Fruit fly (Drosophila melanogaster) whole organism, embryonic: ENCODE results near the gene CG43658.

Experiments
- CG10431 ChIP-seq: fragments of 200-800 bp; sonication (Bioruptor generic); optimal IDR thresholded peaks from 3 replicates; lab custom pipeline; 2018; ENCODE audit warnings: missing biosample characterization, mild to moderate bottlenecking, missing genetic modification characterization
- CG1233 ChIP-seq: fragments of 200-800 bp; sonication (Bioruptor generic); optimal IDR thresholded peaks from 4 replicates; lab custom pipeline; 2018; ENCODE audit warnings: missing biosample characterization, mild to moderate bottlenecking, missing genetic modification characterization
- CG12744 ChIP-seq: fragments of 200-800 bp; sonication (Bioruptor generic); optimal IDR thresholded peaks from 2 replicates; lab custom pipeline; 2016; ENCODE audit warnings: missing biosample characterization, missing genetic modification characterization
- CG15601 ChIP-seq: fragments of 200-800 bp; sonication (Bioruptor generic); optimal IDR thresholded peaks from 3 replicates; lab custom pipeline; 2019; ENCODE audit warnings: missing biosample characterization, mild to moderate bottlenecking, missing genetic modification characterization, moderate library complexity
- CG15696 ChIP-seq: fragments of 200-800 bp; sonication (Bioruptor generic); optimal IDR thresholded peaks from 2 replicates; lab custom pipeline; 2019; ENCODE audit warnings: missing biosample characterization, mild to moderate bottlenecking, missing genetic modification characterization, moderate library complexity
- CG16779 ChIP-seq: fragments of 200-800 bp; sonication (Bioruptor generic); IDR thresholded peaks from 2 replicates; pipeline ENCODE4 v1.3.6; 2022; ENCODE audit warnings: missing biosample characterization, missing genetic modification characterization
- CG16863 ChIP-seq: fragments of 200-800 bp; sonication (Bioruptor generic); optimal IDR thresholded peaks from 3 replicates; lab custom pipeline; 2016; ENCODE audit warnings: missing biosample characterization, missing genetic modification characterization
- CG17612 ChIP-seq: fragments of 200-800 bp; sonication (Bioruptor generic); IDR thresholded peaks from 2 replicates; pipeline ENCODE4 v1.3.6; 2022; ENCODE audit warnings: missing biosample characterization, missing genetic modification characterization
- CG2116 ChIP-seq: fragments of 200-800 bp; sonication (Bioruptor generic); optimal IDR thresholded peaks from 3 replicates; lab custom pipeline; 2018; ENCODE audit warnings: missing biosample characterization, mild to moderate bottlenecking, missing genetic modification characterization
- CG2712 ChIP-seq: fragments of 200-800 bp; optimal IDR thresholded peaks from 3 replicates; lab custom pipeline; 2019; ENCODE audit warnings: missing biosample characterization, mild to moderate bottlenecking, missing genetic modification characterization, moderate library complexity
- CG3065 ChIP-seq: fragments of 200-800 bp; sonication (Bioruptor generic); optimal IDR thresholded peaks from 2 replicates; lab custom pipeline; 2016; ENCODE audit warnings: missing biosample characterization, missing genetic modification characterization
- CG3995 ChIP-seq: fragments of 200-800 bp; sonication (Bioruptor generic); optimal IDR thresholded peaks from 3 replicates; lab custom pipeline; 2016; ENCODE audit warnings: missing biosample characterization, missing genetic modification characterization
- CG42726 ChIP-seq: fragments of 200-800 bp; sonication (Bioruptor generic); IDR thresholded peaks from 2 replicates; pipeline ENCODE4 v1.3.6; 2022; ENCODE audit warnings: missing biosample characterization, missing genetic modification characterization; ENCODE audit not compliant: partially characterized antibody
- CG4424 ChIP-seq: fragments of 200-800 bp; sonication (Bioruptor generic); optimal IDR thresholded peaks from 3 replicates; lab custom pipeline; 2016; ENCODE audit warnings: missing biosample characterization, missing genetic modification characterization
- CG6272 ChIP-seq: fragments of 200-800 bp; sonication (Bioruptor generic); IDR thresholded peaks from 2 replicates; pipeline ENCODE4 v1.3.6; 2022; ENCODE audit warnings: missing biosample characterization, missing genetic modification characterization
- CG9727 ChIP-seq: fragments of 200-800 bp; sonication (Bioruptor generic); optimal IDR thresholded peaks from 3 replicates; lab custom pipeline; 2017; ENCODE audit warnings: missing biosample characterization, mild to moderate bottlenecking, missing genetic modification characterization
- D19B ChIP-seq: fragments of 200-800 bp; sonication (Bioruptor generic); optimal IDR thresholded peaks from 2 replicates; lab custom pipeline; 2017; ENCODE audit warnings: missing biosample characterization, mild to moderate bottlenecking, missing genetic modification characterization
- Drgx ChIP-seq: fragments of 200-800 bp; sonication (Bioruptor generic); IDR thresholded peaks from 2 replicates; pipeline ENCODE4 v1.3.6; 2022; ENCODE audit warnings: missing biosample characterization, missing genetic modification characterization
- Gsc ChIP-seq: fragments of 200-800 bp; sonication (Bioruptor generic); IDR thresholded peaks from 2 replicates; pipeline ENCODE4 v1.3.6; 2022; ENCODE audit warnings: missing biosample characterization, missing genetic modification characterization
- H2.0 ChIP-seq: fragments of 200-800 bp; sonication (Bioruptor generic); IDR thresholded peaks from 2 replicates; pipeline ENCODE4 v1.3.6; 2022; ENCODE audit warnings: missing biosample characterization, missing genetic modification characterization
- Hmx ChIP-seq: fragments of 200-800 bp; sonication (Bioruptor generic); optimal IDR thresholded peaks from 2 replicates; lab custom pipeline; 2016; ENCODE audit warnings: missing biosample characterization, missing genetic modification characterization
- Meics ChIP-seq: fragments of 200-800 bp; sonication (Bioruptor generic); optimal IDR thresholded peaks from 2 replicates; lab custom pipeline; 2017; ENCODE audit warnings: missing biosample characterization, mild to moderate bottlenecking, missing genetic modification characterization
- Myb ChIP-seq: fragments of 200-800 bp; sonication (Bioruptor generic); optimal IDR thresholded peaks from 2 replicates; lab custom pipeline; 2016; ENCODE audit warnings: missing biosample characterization, missing genetic modification characterization
- NK7.1 ChIP-seq: fragments of 200-800 bp; sonication (Bioruptor generic); optimal IDR thresholded peaks from 3 replicates; lab custom pipeline; 2016; ENCODE audit warnings: missing biosample characterization, missing genetic modification characterization
- Nf-YB ChIP-seq: fragments of 200-800 bp; sonication (Bioruptor generic); optimal IDR thresholded peaks from 3 replicates; lab custom pipeline; 2019; ENCODE audit warnings: missing biosample characterization, mild to moderate bottlenecking, missing genetic modification characterization, moderate library complexity
- Stat92E ChIP-seq, 3 experiments: fragments of >200 bp in 2 of 3; fragments of 200-800 bp in 1 of 3; sonication (Bioruptor generic) in 1 of 3; optimal IDR thresholded peaks; 2 replicates each; lab custom pipeline; 2017 to 2019; ENCODE audit warnings: missing biosample characterization in 3 of 3, missing genetic modification characterization in 3 of 3, mild to moderate bottlenecking in 1 of 3, moderate library complexity in 1 of 3
- ap ChIP-seq: fragments of 200-800 bp; sonication (Bioruptor generic); IDR thresholded peaks from 2 replicates; pipeline ENCODE4 v1.3.6; 2022; ENCODE audit warnings: missing biosample characterization, missing genetic modification characterization
- bowl ChIP-seq: fragments of 200-800 bp; sonication (Bioruptor generic); IDR thresholded peaks from 2 replicates; pipeline ENCODE4 v1.3.6; 2022; ENCODE audit warnings: missing biosample characterization, missing genetic modification characterization
- bsh ChIP-seq, 2 experiments: fragments of 200-800 bp; sonication (Bioruptor generic); optimal IDR thresholded peaks; 2 replicates each; lab custom pipeline; 2017 to 2018; ENCODE audit warnings: mild to moderate bottlenecking in 2 of 2, missing biosample characterization in 2 of 2, missing genetic modification characterization in 2 of 2, moderate library complexity in 1 of 2
- chif ChIP-seq, 2 experiments: fragments of 200-800 bp; sonication (Bioruptor generic); optimal IDR thresholded peaks; 3 replicates each; lab custom pipeline; 2016; ENCODE audit warnings: missing biosample characterization in 2 of 2, missing genetic modification characterization in 2 of 2
- corto ChIP-seq: fragments of 200-800 bp; sonication (Bioruptor generic); optimal IDR thresholded peaks from 2 replicates; lab custom pipeline; 2016; ENCODE audit warnings: missing biosample characterization, mild to moderate bottlenecking, missing genetic modification characterization, moderate library complexity
- fru ChIP-seq: fragments of >200 bp; optimal IDR thresholded peaks from 2 replicates; lab custom pipeline; 2017
- ind ChIP-seq: fragments of 200-800 bp; sonication (Bioruptor generic); optimal IDR thresholded peaks from 3 replicates; lab custom pipeline; 2016; ENCODE audit warnings: missing biosample characterization, missing genetic modification characterization
- lbe ChIP-seq: fragments of 200-800 bp; sonication (Bioruptor generic); optimal IDR thresholded peaks from 2 replicates; lab custom pipeline; 2016; ENCODE audit warnings: missing biosample characterization, mild to moderate bottlenecking, missing genetic modification characterization
- nmo ChIP-seq: fragments of 200-800 bp; sonication (Bioruptor generic); optimal IDR thresholded peaks from 2 replicates; lab custom pipeline; 2018; ENCODE audit warnings: missing biosample characterization, mild to moderate bottlenecking, missing genetic modification characterization, moderate library complexity
- nom ChIP-seq: fragments of 200-800 bp; sonication (Bioruptor generic); optimal IDR thresholded peaks from 2 replicates; lab custom pipeline; 2017; ENCODE audit warnings: missing biosample characterization, missing genetic modification characterization, mild to moderate bottlenecking, moderate library complexity, missing genetic modification reagents
- sc ChIP-seq, 3 experiments: fragments of >200 bp in 2 of 3; fragments of 200-800 bp in 1 of 3; sonication (Bioruptor generic) in 1 of 3; optimal IDR thresholded peaks; 2 replicates in 2 of 3; 3 replicates in 1 of 3; lab custom pipeline; 2017; ENCODE audit warnings: mild to moderate bottlenecking in 1 of 3, missing biosample characterization in 1 of 3, missing genetic modification characterization in 1 of 3, missing genetic modification reagents in 1 of 3
- sens ChIP-seq: fragments of 200-800 bp; sonication (Bioruptor generic); peaks from one replicate; lab custom pipeline; 2016; ENCODE audit warnings: missing biosample characterization, missing genetic modification characterization
- slbo ChIP-seq: fragments of 200-800 bp; sonication (Bioruptor generic); IDR thresholded peaks from 2 replicates; pipeline ENCODE4 v1.3.6; 2022; ENCODE audit warnings: missing biosample characterization, missing genetic modification characterization
- slou ChIP-seq: fragments of 200-800 bp; sonication (Bioruptor generic); optimal IDR thresholded peaks from 3 replicates; lab custom pipeline; 2016; ENCODE audit warnings: missing biosample characterization, missing genetic modification characterization
- tup ChIP-seq: fragments of 200-800 bp; sonication (Bioruptor generic); optimal IDR thresholded peaks from 2 replicates; lab custom pipeline; 2016; ENCODE audit warnings: missing biosample characterization, mild to moderate bottlenecking, missing genetic modification characterization, moderate library complexity

CG43658 gene

DNA sequence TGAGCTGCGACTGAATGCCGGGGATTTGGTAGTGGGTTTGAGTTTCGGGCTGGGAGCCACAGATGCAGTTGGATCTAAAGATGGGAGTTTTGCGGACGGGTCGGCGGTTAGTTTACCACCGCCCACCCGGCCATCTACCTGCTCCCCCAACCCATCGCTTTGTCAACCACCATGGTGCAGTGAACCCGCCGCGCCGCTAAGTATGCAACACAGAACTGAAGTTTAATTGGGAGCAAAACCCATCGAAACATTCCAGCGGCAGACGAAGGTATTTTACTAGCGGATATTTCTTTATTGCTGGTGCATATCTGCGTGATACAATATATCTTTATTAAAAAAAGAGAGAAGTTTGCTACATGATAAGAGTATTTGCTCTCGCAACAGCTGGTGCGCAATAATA lies 5.1 kb upstream of the CG43658 start:
- no peak for TF ChIP-seq CG9727 (GFP tag; lab: Kevin White, UChicago)
- TF ChIP-seq CG4424 = no peak
- no peak for TF ChIP-seq CG3995 (GFP tag; lab: Kevin White, UChicago)
- TF ChIP-seq Meics (GFP tag; lab: Kevin White, UChicago) = no peak
- TF ChIP-seq sens (GFP tag; lab: Kevin White, UChicago) = peak; percentile 6
- TF ChIP-seq CG42726 (GFP tag; lab: Robert Waterston, UW) = no peak
- TF ChIP-seq CG3065 (GFP tag; lab: Kevin White, UChicago) = no peak
- TF ChIP-seq H2.0 (GFP tag; lab: Robert Waterston, UW) = no peak
- TF ChIP-seq, all 482 proteins: peak for 1

DNA sequence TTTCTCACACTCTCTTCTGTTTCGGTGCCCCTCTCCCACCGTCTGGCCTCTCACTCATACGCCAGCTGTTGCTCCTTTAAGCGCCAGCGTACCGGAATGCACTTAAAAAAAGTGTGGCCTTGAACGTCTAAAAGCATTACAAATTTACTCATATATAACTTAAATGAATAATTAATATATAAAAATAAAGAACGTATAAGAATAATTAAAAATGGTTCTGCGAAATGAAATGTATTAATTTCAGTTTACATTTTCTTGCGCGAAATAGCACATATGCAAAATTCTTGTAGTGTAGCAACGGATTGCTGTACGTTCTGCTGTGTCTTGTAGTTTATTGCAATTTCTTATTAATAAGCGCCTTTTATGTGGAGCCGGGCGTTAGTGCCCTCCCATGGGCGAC lies 1.6 kb upstream of the CG43658 start:
- TF ChIP-seq chif (GFP tag; optimal IDR thresholded peaks at IDR 0.05; lab: Kevin White, UChicago) (no peak), lbe (GFP tag; lab: Kevin White, UChicago) (peak; percentile 19), Nf-YB (GFP tag; lab: Kevin White, UChicago) (no peak), bowl (GFP tag; lab: Robert Waterston, UW) (no peak), Drgx (peak; percentile 55; the same call in 1 of the 2 replicates), CG17612 (GFP tag; lab: Robert Waterston, UW) (no peak), bsh (GFP tag; optimal IDR thresholded peaks at IDR 0.05; lab: Kevin White, UChicago) (peak in 1 of 2 experiments; percentile 68), CG6272 (GFP tag; lab: Robert Waterston, UW) (no peak), CG16863 (GFP tag; lab: Kevin White, UChicago) (no peak), CG15601 (no peak), NK7.1 (GFP tag; lab: Kevin White, UChicago) (no peak), CG2712 (tag; lab: Kevin White, UChicago) (no peak), Hmx (GFP tag; lab: Kevin White, UChicago) (no peak), CG12744 (no peak), CG10431 (GFP tag; lab: Kevin White, UChicago) (no peak), corto (GFP tag; lab: Kevin White, UChicago) (peak; percentile 28), sc (optimal IDR thresholded peaks at IDR 0.05; lab: Kevin White, UChicago) (no peak), sc (GFP tag; optimal IDR thresholded peaks at IDR 0.05; lab: Kevin White, UChicago) (no peak), Stat92E (GFP tag; optimal IDR thresholded peaks at IDR 0.05; lab: Kevin White, UChicago) (no peak), ap (GFP tag; lab: Robert Waterston, UW) (no peak), CG16779 (GFP tag; lab: Robert Waterston, UW) (no peak), tup (GFP tag; lab: Kevin White, UChicago) (no peak), CG2116 (GFP tag; lab: Kevin White, UChicago) (no peak), CG15696 (tag; lab: Kevin White, UChicago) (no peak), D19B (no peak), nom (peak; percentile 60), Gsc (GFP tag; lab: Robert Waterston, UW) (no peak), fru (lab: Kevin White, UChicago) (no peak)

DNA sequence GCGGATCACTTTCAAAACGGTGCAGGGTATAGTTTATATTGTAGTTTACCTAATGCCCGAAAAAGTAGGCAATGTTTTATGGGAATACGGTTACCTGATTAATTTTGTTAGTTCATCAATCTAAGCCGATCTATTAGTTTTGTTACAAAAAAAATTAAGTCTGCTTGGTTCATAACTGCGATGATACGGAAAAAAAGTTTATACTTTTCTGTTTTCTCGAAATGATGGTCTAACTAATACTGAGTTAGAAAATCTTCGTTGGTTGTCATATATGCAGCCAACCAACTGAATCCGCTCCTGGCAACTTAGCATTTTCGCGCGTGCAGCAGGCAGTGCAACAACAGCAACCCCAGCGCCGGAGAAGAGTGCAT lies 948 bp upstream of the CG43658 start:
- TF ChIP-seq slou (GFP tag; lab: Kevin White, UChicago) (no peak), Stat92E (GFP tag; optimal IDR thresholded peaks at IDR 0.05; lab: Kevin White, UChicago) (no peak), CG1233 (GFP tag; lab: Kevin White, UChicago) (no peak), Drgx (peak; percentile 83), slbo (no peak), nmo (GFP tag; lab: Kevin White, UChicago) (peak; percentile 7), bsh (GFP tag; optimal IDR thresholded peaks at IDR 0.05; lab: Kevin White, UChicago) (peak in 1 of 2 experiments; percentile 90), nom (peak; percentile 91), Myb (GFP tag; lab: Kevin White, UChicago) (no peak), ind (GFP tag; lab: Kevin White, UChicago) (no peak)
- TF ChIP-seq, all 482 proteins: peak for 4
